Fruit fly (Drosophila melanogaster): ENCODE results near the gene CG11523.

Gene CG11523

DNA sequence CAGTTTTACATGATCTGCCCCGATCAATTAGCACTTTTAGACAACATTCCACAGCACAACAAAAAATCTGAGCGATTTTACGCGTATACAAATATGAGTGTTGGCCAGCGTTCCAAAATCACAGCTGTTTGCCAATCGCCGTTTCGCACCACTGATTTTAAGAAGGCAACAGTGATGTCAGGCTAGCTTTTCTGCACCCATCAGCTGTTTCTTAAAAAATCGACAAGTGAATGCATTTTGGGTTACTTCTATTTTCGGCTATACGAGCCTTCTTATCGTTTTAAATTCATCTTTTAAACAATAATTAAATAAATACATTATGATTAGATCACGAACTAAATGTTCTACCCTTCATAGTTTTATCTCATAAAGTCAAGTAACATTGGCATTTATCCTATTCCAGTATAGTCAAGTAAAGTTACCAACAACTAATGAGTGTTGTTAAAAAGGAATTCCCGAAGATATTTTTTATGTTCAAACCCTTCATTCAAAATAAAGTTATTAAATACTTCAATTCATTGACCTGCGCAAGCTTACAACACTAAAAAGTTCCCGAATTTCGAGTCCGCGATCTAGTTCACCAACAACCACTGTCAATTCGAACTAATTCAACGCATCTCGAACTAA is 3.6 kb downstream of the CG11523 start, which contains the start of the genes Rich and Ddx1 (continued):
- TF ChIP-seq amos (GFP tag; IDR thresholded peaks at IDR 0.05; ENCODE audit: partially characterized antibody), result peak; percentile 7; the same call in 1 of the 2 replicates
- TF ChIP-seq cas (GFP tag; IDR thresholded peaks at IDR 0.05), result no peak
- no peak for TF ChIP-seq CG10959 (GFP tag; IDR thresholded peaks at IDR 0.05)
- peak; percentile 23 for TF ChIP-seq CG17385 (GFP tag; optimal IDR thresholded peaks at IDR 0.05)
- no peak for TF ChIP-seq unpg (GFP tag; optimal IDR thresholded peaks at IDR 0.05)
- TF ChIP-seq CG17568 (GFP tag; optimal IDR thresholded peaks at IDR 0.05), result no peak
- no peak for TF ChIP-seq seq (GFP tag; IDR thresholded peaks at IDR 0.05)
- peak; percentile 42 for TF ChIP-seq fd96Cb (tag; optimal IDR thresholded peaks at IDR 0.05)
- no peak for TF ChIP-seq CG12236 (GFP tag; optimal IDR thresholded peaks at IDR 0.05)
- TF ChIP-seq CG3407 (GFP tag; optimal IDR thresholded peaks at IDR 0.05), result no peak
- TF ChIP-seq CG17802 (tag; optimal IDR thresholded peaks at IDR 0.05), result no peak
- TF ChIP-seq CG31224 (GFP tag; IDR thresholded peaks at IDR 0.05), result no peak
- peak in 1 of 2 experiments; percentile 36 for TF ChIP-seq Pdp1 (GFP tag; optimal IDR thresholded peaks at IDR 0.05)
- no peak for TF ChIP-seq D (optimal IDR thresholded peaks at IDR 0.05)
- no peak for TF ChIP-seq D (GFP tag; optimal IDR thresholded peaks at IDR 0.05)
- TF ChIP-seq D19B (GFP tag; optimal IDR thresholded peaks at IDR 0.05), result no peak
- no peak for TF ChIP-seq Stat92E (GFP tag; optimal IDR thresholded peaks at IDR 0.05)
- no peak for TF ChIP-seq Hr39 (optimal IDR thresholded peaks at IDR 0.05)
- no peak for TF ChIP-seq trh (GFP tag; optimal IDR thresholded peaks at IDR 0.05)
- no peak for TF ChIP-seq CG1792 (GFP tag; optimal IDR thresholded peaks at IDR 0.05)
- no peak for TF ChIP-seq pan (optimal IDR thresholded peaks at IDR 0.05)
- TF ChIP-seq pan (GFP tag; optimal IDR thresholded peaks at IDR 0.05 in 1 of 2, IDR thresholded peaks at IDR 0.05 in 1 of 2), result peak in 1 of 2 experiments; percentile 9
- peak; percentile 50; the same call in 1 of the 3 replicates for TF ChIP-seq CG34422 (GFP tag; IDR thresholded peaks at IDR 0.05)
- TF ChIP-seq ssp (GFP tag; IDR thresholded peaks at IDR 0.05), result no peak
- TF ChIP-seq dan (GFP tag; IDR thresholded peaks at IDR 0.05), result no peak
- peak; percentile 3 for TF ChIP-seq CG4328 (GFP tag; optimal IDR thresholded peaks at IDR 0.05)
- no peak for TF ChIP-seq sc (optimal IDR thresholded peaks at IDR 0.05)
- TF ChIP-seq sc (GFP tag; optimal IDR thresholded peaks at IDR 0.05), result no peak
- TF ChIP-seq CG11560 (tag; IDR thresholded peaks at IDR 0.05), result no peak
- peak; percentile 43 for TF ChIP-seq stwl (tag; optimal IDR thresholded peaks at IDR 0.05)
- no peak; the same call in 1 of the 2 replicates for TF ChIP-seq NFAT (GFP tag; IDR thresholded peaks at IDR 0.05)
- TF ChIP-seq phol (tag; optimal IDR thresholded peaks at IDR 0.05), result peak; percentile 60
- no peak for TF ChIP-seq ab (GFP tag; optimal IDR thresholded peaks at IDR 0.05)
- peak; percentile 43 for TF ChIP-seq shn (GFP tag; optimal IDR thresholded peaks at IDR 0.05)
- peak; percentile 44 for TF ChIP-seq gcm2 (GFP tag; optimal IDR thresholded peaks at IDR 0.05)
- no peak for TF ChIP-seq CG10321 (GFP tag; IDR thresholded peaks at IDR 0.05)
- no peak; the same call in 1 of the 2 replicates for TF ChIP-seq ranshi (GFP tag; IDR thresholded peaks at IDR 0.05)
- TF ChIP-seq ind (GFP tag; optimal IDR thresholded peaks at IDR 0.05), result peak; percentile 49
- TF ChIP-seq CG3163 (GFP tag; optimal IDR thresholded peaks at IDR 0.05), result no peak
- TF ChIP-seq CG14860 (GFP tag; IDR thresholded peaks at IDR 0.05; ENCODE audit: partially characterized antibody), result no peak
- TF ChIP-seq Sry-β (GFP tag; optimal IDR thresholded peaks at IDR 0.05), result peak; percentile 97
- TF ChIP-seq CG10543 (GFP tag; optimal IDR thresholded peaks at IDR 0.05), result peak; percentile 56
- no peak for TF ChIP-seq hth (optimal IDR thresholded peaks at IDR 0.05)
- TF ChIP-seq YL-1 (GFP tag; optimal IDR thresholded peaks at IDR 0.05), result peak; percentile 65
- peak; percentile 48; the same call in 1 of the 3 replicates for TF ChIP-seq CG6791 (GFP tag; IDR thresholded peaks at IDR 0.05; ENCODE audit: partially characterized antibody)
- no peak for TF ChIP-seq emc (GFP tag; optimal IDR thresholded peaks at IDR 0.05)
- TF ChIP-seq gsb (GFP tag; IDR thresholded peaks at IDR 0.05), result no peak
- TF ChIP-seq CG9215 (GFP tag; IDR thresholded peaks at IDR 0.05), result no peak; the same call in 1 of the 2 replicates
- TF ChIP-seq slbo (GFP tag; IDR thresholded peaks at IDR 0.05), result peak; percentile 64
- no peak for TF ChIP-seq CG12299 (tag; optimal IDR thresholded peaks at IDR 0.05)
- no peak for TF ChIP-seq Ravus (GFP tag; IDR thresholded peaks at IDR 0.05)
- TF ChIP-seq yki (optimal IDR thresholded peaks at IDR 0.05), result no peak

All from whole organism, embryonic.